Worm (Caenorhabditis elegans) whole organism, young adult: ENCODE results near the gene srh-34.

Source experiments
- F49E8.2 ChIP-seq: sonication (generic microtip); optimal IDR thresholded peaks from 3 replicates; lab custom pipeline; 2017; ENCODE audit warnings: missing genetic modification characterization, mild to moderate bottlenecking, missing compliant biosample characterization, antibody characterized with exemption, moderate library complexity; ENCODE audit not compliant: insufficient read depth
- F52B5.7 ChIP-seq: sonication (generic microtip); optimal IDR thresholded peaks from 2 replicates; lab custom pipeline; 2016; ENCODE audit warnings: mild to moderate bottlenecking, missing genetic modification characterization, missing compliant biosample characterization
- T26A5.8 ChIP-seq: sonication (generic microtip); optimal IDR thresholded peaks from 2 replicates; lab custom pipeline; 2016; ENCODE audit warnings: missing genetic modification characterization, missing compliant biosample characterization
- attf-3 ChIP-seq: fragments of 200-800 bp; sonication (Bioruptor generic); conservative IDR thresholded peaks from 2 replicates; pipeline ENCODE4 v1.3.6; 2022; ENCODE audit warnings: missing genetic modification reagents, missing genetic modification characterization, missing compliant biosample characterization
- ceh-40 ChIP-seq: fragments of 200-800 bp; sonication (Bioruptor generic); IDR thresholded peaks from 2 replicates; pipeline ENCODE4 v1.3.6; 2022; ENCODE audit warnings: missing genetic modification characterization, missing compliant biosample characterization
- dpl-1 ChIP-seq: fragments of 150-350 bp; optimal IDR thresholded peaks from 2 replicates; lab custom pipeline; 2014; ENCODE audit warnings: missing biosample characterization, missing genetic modification reagents, missing genetic modification characterization
- lin-54 ChIP-seq: fragments of 200-800 bp; sonication (Bioruptor generic); optimal IDR thresholded peaks from 2 replicates; lab custom pipeline; 2018; ENCODE audit warnings: mild to moderate bottlenecking, missing genetic modification characterization, missing compliant biosample characterization
- lir-1 ChIP-seq: fragments of 200-800 bp; sonication (Bioruptor generic); conservative IDR thresholded peaks from 2 replicates; pipeline ENCODE4 v1.3.6; 2022; ENCODE audit warnings: missing genetic modification reagents, missing genetic modification characterization, missing compliant biosample characterization
- lsl-1 ChIP-seq: fragments of 200-800 bp; sonication (Bioruptor generic); optimal IDR thresholded peaks from 2 replicates; lab custom pipeline; 2018; ENCODE audit warnings: mild to moderate bottlenecking, missing genetic modification characterization, moderate library complexity, missing compliant biosample characterization
- nhr-27 ChIP-seq: fragments of 200-800 bp; sonication (Bioruptor generic); optimal IDR thresholded peaks from 2 replicates; lab custom pipeline; 2018; ENCODE audit warnings: mild to moderate bottlenecking, missing genetic modification characterization, moderate library complexity, missing compliant biosample characterization
- sptf-2 ChIP-seq: fragments of 200-800 bp; sonication (Bioruptor generic); optimal IDR thresholded peaks from 2 replicates; lab custom pipeline; 2018; ENCODE audit warnings: mild to moderate bottlenecking, missing genetic modification characterization, missing compliant biosample characterization
- unc-62 ChIP-seq: fragments of 150-350 bp; optimal IDR thresholded peaks from 2 replicates; lab custom pipeline; 2014; ENCODE audit warnings: missing biosample characterization, missing genetic modification reagents, missing genetic modification characterization

DNA sequence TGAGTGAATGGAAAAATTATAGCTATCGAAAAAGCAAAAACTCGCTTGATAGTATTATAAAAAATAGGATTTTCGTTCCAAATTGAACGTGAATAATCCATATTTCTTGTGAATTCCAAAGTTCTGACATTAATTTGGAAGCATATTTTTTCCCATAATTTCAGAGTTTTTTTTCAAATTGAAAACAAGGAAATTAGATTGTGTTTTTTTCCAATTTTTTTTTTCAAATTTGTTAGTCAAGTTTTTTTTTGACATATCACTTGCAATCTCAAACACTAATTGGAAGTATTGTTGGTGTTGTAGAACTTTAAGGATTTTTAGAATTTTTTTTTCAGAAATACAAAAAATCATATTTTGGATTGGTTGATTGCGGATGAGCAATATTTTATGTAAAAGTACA, at the start of gene srh-34:
- TF ChIP-seq nhr-27 (tag; lab: Kevin White, UChicago), result no peak
- no peak for TF ChIP-seq unc-62 (GFP tag; lab: Kevin White, UChicago)
- no peak for TF ChIP-seq F49E8.2
- TF ChIP-seq T26A5.8, result no peak
- TF ChIP-seq F52B5.7 (tag; lab: Kevin White, UChicago), result no peak
- no peak for TF ChIP-seq lin-54 (GFP tag; lab: Kevin White, UChicago)
- TF ChIP-seq ceh-40, result no peak
- TF ChIP-seq attf-3, result no peak
- no peak for TF ChIP-seq lsl-1 (GFP tag; lab: Kevin White, UChicago)
- TF ChIP-seq sptf-2, result no peak
- TF ChIP-seq dpl-1 (GFP tag; lab: Kevin White, UChicago), result no peak
- no peak for TF ChIP-seq lir-1 (GFP tag; lab: Robert Waterston, UW)
